Fruit fly (Drosophila melanogaster) whole organism, embryonic: ENCODE measurements around the gene CG43800.
A peak's percentile ranks its signal among the peaks of the same experiment; 100 is the strongest.

Experiments used
- Aef1 ChIP-seq: fragments of 200-800 bp; sonication (Bioruptor generic); IDR thresholded peaks from 3 replicates; pipeline ENCODE4 v1.3.6; 2022; ENCODE audit warnings: missing biosample characterization, missing genetic modification characterization
- B-H2 ChIP-seq: fragments of 200-800 bp; sonication (Bioruptor generic); optimal IDR thresholded peaks from 2 replicates; lab custom pipeline; 2018; ENCODE audit warnings: missing biosample characterization, mild to moderate bottlenecking, missing genetic modification characterization
- Bgb ChIP-seq: fragments of 200-800 bp; sonication (Bioruptor generic); IDR thresholded peaks from 2 replicates; pipeline ENCODE4 v1.3.6; 2022; ENCODE audit warnings: missing biosample characterization, missing genetic modification characterization; ENCODE audit not compliant: partially characterized antibody
- CG10209 ChIP-seq: fragments of 200-800 bp; sonication (Bioruptor generic); optimal IDR thresholded peaks from 3 replicates; lab custom pipeline; 2017; ENCODE audit warnings: missing biosample characterization, mild to moderate bottlenecking, missing genetic modification characterization, missing genetic modification reagents
- CG11398 ChIP-seq: fragments of 200-800 bp; sonication (Bioruptor generic); optimal IDR thresholded peaks from 2 replicates; lab custom pipeline; 2016; ENCODE audit warnings: missing biosample characterization, missing genetic modification characterization
- CG12659 ChIP-seq: fragments of 200-800 bp; sonication (Bioruptor generic); optimal IDR thresholded peaks from 3 replicates; lab custom pipeline; 2017; ENCODE audit warnings: mild to moderate bottlenecking, missing biosample characterization, missing genetic modification reagents, missing genetic modification characterization
- CG13123 ChIP-seq: fragments of 200-800 bp; sonication (Bioruptor generic); optimal IDR thresholded peaks from 2 replicates; lab custom pipeline; 2016; ENCODE audit warnings: missing biosample characterization, missing genetic modification characterization
- CG13424 ChIP-seq: fragments of 200-800 bp; sonication (Bioruptor generic); optimal IDR thresholded peaks from 2 replicates; lab custom pipeline; 2019; ENCODE audit warnings: missing biosample characterization, mild to moderate bottlenecking, missing genetic modification characterization, moderate library complexity
- CG14441 ChIP-seq: fragments of 200-800 bp; sonication (Bioruptor generic); IDR thresholded peaks from 2 replicates; pipeline ENCODE4 v1.3.6; 2022; ENCODE audit warnings: missing biosample characterization, missing genetic modification characterization
- CG15269 ChIP-seq: fragments of 200-800 bp; sonication (Bioruptor generic); optimal IDR thresholded peaks from 2 replicates; lab custom pipeline; 2018; ENCODE audit warnings: missing biosample characterization, mild to moderate bottlenecking, missing genetic modification characterization, moderate library complexity
- CG1603 ChIP-seq: fragments of 200-800 bp; sonication (Bioruptor generic); optimal IDR thresholded peaks from 2 replicates; lab custom pipeline; 2019; ENCODE audit warnings: missing biosample characterization, mild to moderate bottlenecking, missing genetic modification characterization, moderate library complexity
- CG1647 ChIP-seq: fragments of 200-800 bp; sonication (Bioruptor generic); optimal IDR thresholded peaks from 3 replicates; lab custom pipeline; 2016; ENCODE audit warnings: missing biosample characterization, missing genetic modification characterization
- CG31224 ChIP-seq: fragments of 200-800 bp; sonication (Bioruptor generic); IDR thresholded peaks from 2 replicates; pipeline ENCODE4 v1.3.6; 2022; ENCODE audit warnings: missing biosample characterization, missing genetic modification characterization
- CG31441 ChIP-seq: fragments of 200-800 bp; sonication (Bioruptor generic); IDR thresholded peaks from 2 replicates; pipeline ENCODE4 v1.3.6; 2022; ENCODE audit warnings: missing biosample characterization, missing genetic modification characterization
- CG4328 ChIP-seq: fragments of 200-800 bp; sonication (Bioruptor generic); optimal IDR thresholded peaks from 3 replicates; lab custom pipeline; 2017; ENCODE audit warnings: missing biosample characterization, missing genetic modification reagents, missing genetic modification characterization
- CG4820 ChIP-seq: fragments of 200-800 bp; sonication (Bioruptor generic); optimal IDR thresholded peaks from 3 replicates; lab custom pipeline; 2016; ENCODE audit warnings: missing biosample characterization, missing genetic modification characterization
- CG6854 ChIP-seq: fragments of 200-800 bp; sonication (Bioruptor generic); optimal IDR thresholded peaks from 3 replicates; lab custom pipeline; 2017; ENCODE audit warnings: missing biosample characterization, mild to moderate bottlenecking, missing genetic modification characterization
- CG8765 ChIP-seq: fragments of 200-800 bp; sonication (Bioruptor generic); IDR thresholded peaks from 2 replicates; pipeline ENCODE4 v1.3.6; 2022; ENCODE audit warnings: missing biosample characterization, missing genetic modification characterization
- D19A ChIP-seq: fragments of 200-800 bp; optimal IDR thresholded peaks from 3 replicates; lab custom pipeline; 2019; ENCODE audit warnings: missing biosample characterization, mild to moderate bottlenecking, missing genetic modification characterization, moderate library complexity
- Drgx ChIP-seq: fragments of 200-800 bp; sonication (Bioruptor generic); IDR thresholded peaks from 2 replicates; pipeline ENCODE4 v1.3.6; 2022; ENCODE audit warnings: missing biosample characterization, missing genetic modification characterization
- E2f2 ChIP-seq: fragments of 200-800 bp; sonication (Bioruptor generic); IDR thresholded peaks from 2 replicates; pipeline ENCODE4 v1.3.6; 2022; ENCODE audit warnings: missing biosample characterization, missing genetic modification characterization
- Ets97D ChIP-seq: fragments of 200-800 bp; sonication (Bioruptor generic); optimal IDR thresholded peaks from 3 replicates; lab custom pipeline; 2016; ENCODE audit warnings: missing biosample characterization, missing genetic modification characterization
- HLHmδ ChIP-seq: fragments of 200-800 bp; sonication (Bioruptor generic); optimal IDR thresholded peaks from 2 replicates; lab custom pipeline; 2018; ENCODE audit warnings: missing biosample characterization, mild to moderate bottlenecking, missing genetic modification characterization, moderate library complexity
- Hr39 ChIP-seq: fragments of >200 bp; optimal IDR thresholded peaks from 2 replicates; lab custom pipeline; 2017
- Jarid2 ChIP-seq: fragments of 200-800 bp; sonication (Bioruptor generic); optimal IDR thresholded peaks from 3 replicates; lab custom pipeline; 2017; ENCODE audit warnings: mild to moderate bottlenecking, missing biosample characterization, missing genetic modification reagents, missing genetic modification characterization
- MESR4 ChIP-seq: fragments of 200-800 bp; sonication (Bioruptor generic); optimal IDR thresholded peaks from 2 replicates; lab custom pipeline; 2018; ENCODE audit warnings: missing biosample characterization, mild to moderate bottlenecking, missing genetic modification characterization, moderate library complexity
- Mes4 ChIP-seq: fragments of 200-800 bp; sonication (Bioruptor generic); optimal IDR thresholded peaks from 2 replicates; lab custom pipeline; 2016; ENCODE audit warnings: missing biosample characterization, missing genetic modification characterization
- NC2β ChIP-seq: fragments of 200-800 bp; sonication (Bioruptor generic); optimal IDR thresholded peaks from 2 replicates; lab custom pipeline; 2016; ENCODE audit warnings: missing biosample characterization, missing genetic modification characterization
- Ravus ChIP-seq: fragments of 200-800 bp; sonication (Bioruptor generic); IDR thresholded peaks from 2 replicates; pipeline ENCODE4 v1.3.6; 2022; ENCODE audit warnings: missing biosample characterization, missing genetic modification characterization
- Rx ChIP-seq: fragments of 200-800 bp; sonication (Bioruptor generic); IDR thresholded peaks from 2 replicates; pipeline ENCODE4 v1.3.6; 2022; ENCODE audit warnings: missing biosample characterization, missing genetic modification characterization
- Trl ChIP-seq, 3 experiments: fragments of >200 bp in 2 of 3; fragments of 200-800 bp in 1 of 3; sonication (Bioruptor generic) in 1 of 3; optimal IDR thresholded peaks; 2 replicates in 1 of 3; 3 replicates in 2 of 3; lab custom pipeline; 2016 to 2017; ENCODE audit warnings: missing biosample characterization in 1 of 3, missing genetic modification characterization in 1 of 3
- Usf ChIP-seq: fragments of 200-800 bp; sonication (Bioruptor generic); optimal IDR thresholded peaks from 2 replicates; lab custom pipeline; 2017; ENCODE audit warnings: missing genotype, missing biosample characterization, missing genetic modification characterization
- abd-A ChIP-seq: fragments of 200-800 bp; sonication (Bioruptor generic); optimal IDR thresholded peaks from 3 replicates; lab custom pipeline; 2019; ENCODE audit warnings: missing biosample characterization, mild to moderate bottlenecking, missing genetic modification characterization, moderate library complexity
- bigmax ChIP-seq: fragments of 200-800 bp; sonication (Bioruptor generic); optimal IDR thresholded peaks from 2 replicates; lab custom pipeline; 2018; ENCODE audit warnings: missing biosample characterization, mild to moderate bottlenecking, missing genetic modification characterization
- cad ChIP-seq: fragments of >200 bp; optimal IDR thresholded peaks from 2 replicates; lab custom pipeline; 2017; ENCODE audit warnings: missing biosample characterization, missing genetic modification characterization
- caup ChIP-seq: fragments of 200-800 bp; sonication (Bioruptor generic); optimal IDR thresholded peaks from 3 replicates; lab custom pipeline; 2017; ENCODE audit warnings: missing biosample characterization, mild to moderate bottlenecking, missing genetic modification characterization, moderate library complexity; ENCODE audit not compliant: severe bottlenecking
- chif ChIP-seq, 2 experiments: fragments of 200-800 bp; sonication (Bioruptor generic); optimal IDR thresholded peaks; 3 replicates each; lab custom pipeline; 2016; ENCODE audit warnings: missing biosample characterization in 2 of 2, missing genetic modification characterization in 2 of 2
- chn ChIP-seq: fragments of 200-800 bp; sonication (Bioruptor generic); optimal IDR thresholded peaks from 2 replicates; lab custom pipeline; 2016; ENCODE audit warnings: missing biosample characterization, missing genetic modification characterization
- ewg ChIP-seq: fragments of 200-800 bp; sonication (Bioruptor generic); optimal IDR thresholded peaks from 3 replicates; lab custom pipeline; 2017; ENCODE audit warnings: mild to moderate bottlenecking, missing biosample characterization, missing genetic modification reagents, missing genetic modification characterization
- gfzf ChIP-seq: fragments of 200-800 bp; sonication (Bioruptor generic); optimal IDR thresholded peaks from 2 replicates; lab custom pipeline; 2016; ENCODE audit warnings: missing biosample characterization, mild to moderate bottlenecking, missing genetic modification characterization, moderate library complexity
- grn ChIP-seq: fragments of 200-800 bp; sonication (Bioruptor generic); optimal IDR thresholded peaks from 3 replicates; lab custom pipeline; 2017; ENCODE audit warnings: missing biosample characterization, missing genetic modification characterization
- insv ChIP-seq, 2 experiments: fragments of 200-800 bp; sonication (Bioruptor generic); optimal IDR thresholded peaks; 3 replicates each; lab custom pipeline; 2016 to 2018; ENCODE audit warnings: missing biosample characterization in 2 of 2, missing genetic modification characterization in 2 of 2
- kni ChIP-seq: fragments of 200-800 bp; sonication (Bioruptor generic); optimal IDR thresholded peaks from 3 replicates; lab custom pipeline; 2017; ENCODE audit warnings: mild to moderate bottlenecking, missing biosample characterization, missing genetic modification reagents, missing genetic modification characterization
- lilli ChIP-seq: fragments of 200-800 bp; sonication (Bioruptor generic); optimal IDR thresholded peaks from 3 replicates; lab custom pipeline; 2016; ENCODE audit warnings: missing biosample characterization, missing genetic modification characterization
- odd ChIP-seq: fragments of 200-800 bp; sonication (Bioruptor generic); optimal IDR thresholded peaks from 2 replicates; lab custom pipeline; 2017; ENCODE audit warnings: missing biosample characterization, mild to moderate bottlenecking, missing genetic modification characterization
- p53 ChIP-seq: fragments of 200-800 bp; sonication (Bioruptor generic); optimal IDR thresholded peaks from 2 replicates; lab custom pipeline; 2016; ENCODE audit warnings: missing biosample characterization, missing genetic modification characterization
- row ChIP-seq: fragments of 200-800 bp; sonication (Bioruptor generic); IDR thresholded peaks from 3 replicates; pipeline ENCODE4 v1.3.6; 2022; ENCODE audit warnings: missing biosample characterization, missing genetic modification characterization
- so ChIP-seq: fragments of 200-800 bp; sonication (Bioruptor generic); IDR thresholded peaks from 3 replicates; pipeline ENCODE4 v1.3.6; 2022; ENCODE audit warnings: missing biosample characterization, missing genetic modification characterization
- sug ChIP-seq: fragments of 200-800 bp; optimal IDR thresholded peaks from 2 replicates; lab custom pipeline; 2019; ENCODE audit warnings: missing biosample characterization, mild to moderate bottlenecking, missing genetic modification characterization, moderate library complexity
- tup ChIP-seq: fragments of 200-800 bp; sonication (Bioruptor generic); optimal IDR thresholded peaks from 2 replicates; lab custom pipeline; 2016; ENCODE audit warnings: missing biosample characterization, mild to moderate bottlenecking, missing genetic modification characterization, moderate library complexity
- zfh2 ChIP-seq: fragments of 200-800 bp; sonication (Bioruptor generic); optimal IDR thresholded peaks from 2 replicates; lab custom pipeline; 2016; ENCODE audit warnings: missing biosample characterization, missing genetic modification characterization

Gene CG43800

DNA sequence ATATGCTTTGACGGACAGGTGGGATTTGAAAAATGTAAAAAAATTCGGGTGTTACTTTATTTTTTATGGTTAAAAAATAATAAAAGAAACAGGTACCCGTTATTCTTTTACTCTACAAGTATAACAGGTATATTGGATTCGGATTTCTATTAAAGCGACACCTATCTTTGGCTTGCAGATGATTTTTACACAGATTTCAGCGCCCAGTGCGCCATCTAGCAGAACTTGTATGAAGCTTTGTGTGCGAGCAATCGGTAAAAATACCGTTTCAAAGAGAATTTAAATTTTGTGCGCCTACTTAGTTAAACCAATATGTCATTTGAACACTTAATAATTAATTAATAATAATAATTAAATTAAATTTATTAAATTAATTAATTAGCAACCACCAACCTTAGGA, 25.5 kb upstream of the CG43800 start (continued):
- no peak for TF ChIP-seq CG31441
- no peak for TF ChIP-seq MESR4 (GFP tag; lab: Kevin White, UChicago)
- TF ChIP-seq Drgx (GFP tag; lab: Robert Waterston, UW): no peak
- TF ChIP-seq cad: no peak
- TF ChIP-seq tup (GFP tag; lab: Kevin White, UChicago): no peak
- peak; percentile 53 for TF ChIP-seq CG1603 (tag; lab: Kevin White, UChicago)
- peak; percentile 36 for TF ChIP-seq Jarid2 (GFP tag; lab: Kevin White, UChicago)
- no peak for TF ChIP-seq kni
- TF ChIP-seq caup (GFP tag; lab: Kevin White, UChicago): peak; percentile 53
- TF ChIP-seq Ets97D (GFP tag; lab: Kevin White, UChicago): peak; percentile 18
- no peak for TF ChIP-seq CG6854
- peak; percentile 6 for TF ChIP-seq B-H2 (GFP tag; lab: Kevin White, UChicago)
- TF ChIP-seq CG4328 (GFP tag; lab: Kevin White, UChicago): no peak
- no peak for TF ChIP-seq Hr39
- no peak for TF ChIP-seq Trl (optimal IDR thresholded peaks at IDR 0.05; lab: Kevin White, UChicago)
- TF ChIP-seq Trl (GFP tag; optimal IDR thresholded peaks at IDR 0.05; lab: Kevin White, UChicago): peak; percentile 62
- peak; percentile 48 for TF ChIP-seq sug
- TF ChIP-seq Bgb (GFP tag; lab: Robert Waterston, UW): peak; percentile 72
- no peak for TF ChIP-seq so (GFP tag; lab: Robert Waterston, UW)
- peak; percentile 42 for TF ChIP-seq CG13424 (tag; lab: Kevin White, UChicago)
- peak; percentile 17 for TF ChIP-seq CG13123 (GFP tag; lab: Kevin White, UChicago)
- peak; percentile 86 for TF ChIP-seq E2f2 (GFP tag; lab: Robert Waterston, UW)
- TF ChIP-seq D19A (tag; lab: Kevin White, UChicago): peak; percentile 39
- peak; percentile 36 to 71 for TF ChIP-seq chif (GFP tag; optimal IDR thresholded peaks at IDR 0.05; lab: Kevin White, UChicago)
- peak; percentile 20; the same call in 1 of the 3 replicates for TF ChIP-seq Aef1 (GFP tag; lab: Robert Waterston, UW)
- TF ChIP-seq zfh2 (GFP tag; lab: Kevin White, UChicago): peak; percentile 6
- TF ChIP-seq p53: no peak
- no peak for TF ChIP-seq CG8765 (GFP tag; lab: Robert Waterston, UW)
- peak; percentile 8 for TF ChIP-seq ewg
- no peak for TF ChIP-seq Mes4 (GFP tag; lab: Kevin White, UChicago)
- TF ChIP-seq HLHmδ: no peak
- TF ChIP-seq odd (GFP tag; lab: Kevin White, UChicago): no peak
- TF ChIP-seq Rx (GFP tag; lab: Robert Waterston, UW): 0 out of 2 replicates have a peak, but pooled peaks have one; percentile 34
- TF ChIP-seq CG10209 (GFP tag; lab: Kevin White, UChicago): peak; percentile 44
- peak; percentile 14 for TF ChIP-seq chn (GFP tag; lab: Kevin White, UChicago)
- TF ChIP-seq CG15269 (tag; lab: Kevin White, UChicago): peak; percentile 53
- TF ChIP-seq CG11398 (GFP tag; lab: Kevin White, UChicago): no peak
- TF ChIP-seq CG12659 (GFP tag; lab: Kevin White, UChicago): peak; percentile 24
- TF ChIP-seq gfzf (GFP tag; lab: Kevin White, UChicago): peak; percentile 1
- peak; percentile 66 for TF ChIP-seq CG14441 (GFP tag; lab: Robert Waterston, UW)
- peak in 1 of 2 experiments; percentile 42 for TF ChIP-seq insv (GFP tag; optimal IDR thresholded peaks at IDR 0.05; lab: Kevin White, UChicago)
- peak; percentile 35 for TF ChIP-seq CG4820 (GFP tag; lab: Kevin White, UChicago)
- no peak for TF ChIP-seq abd-A (tag; lab: Kevin White, UChicago)
- 0 out of 3 replicates have a peak, but pooled peaks have one; percentile 18 for TF ChIP-seq row
- TF ChIP-seq bigmax (GFP tag; lab: Kevin White, UChicago): no peak
- peak; percentile 35 for TF ChIP-seq lilli (GFP tag; lab: Kevin White, UChicago)
- TF ChIP-seq NC2β (GFP tag; lab: Kevin White, UChicago): peak; percentile 50
- TF ChIP-seq CG1647 (GFP tag; lab: Kevin White, UChicago): no peak
- TF ChIP-seq grn (GFP tag; lab: Kevin White, UChicago): peak; percentile 11
- TF ChIP-seq Ravus: no peak
- TF ChIP-seq CG31224 (GFP tag; lab: Robert Waterston, UW): no peak
- no peak for TF ChIP-seq Usf (GFP tag; lab: Kevin White, UChicago)
